Fruit fly (Drosophila melanogaster) whole organism, prepupa: ENCODE results near the gene CG3566.
A peak's percentile ranks its signal among the peaks of the same experiment; 100 is the strongest.

Experiments
- Blimp-1 ChIP-seq: fragments of 200-800 bp; sonication (Bioruptor generic); optimal IDR thresholded peaks from 3 replicates; lab custom pipeline; 2017; ENCODE audit warnings: missing biosample characterization, missing genetic modification characterization, mild to moderate bottlenecking, moderate library complexity, missing genetic modification reagents
- CG10669 ChIP-seq: fragments of 200-800 bp; sonication (Bioruptor generic); optimal IDR thresholded peaks from 3 replicates; lab custom pipeline; 2018; ENCODE audit warnings: missing biosample characterization, mild to moderate bottlenecking, missing genetic modification characterization, moderate library complexity
- CG11762 ChIP-seq: fragments of 200-800 bp; sonication (Bioruptor generic); optimal IDR thresholded peaks from 3 replicates; lab custom pipeline; 2016; ENCODE audit warnings: missing biosample characterization, missing genetic modification characterization; ENCODE audit not compliant: insufficient read depth
- CG11902 ChIP-seq: fragments of 200-800 bp; sonication (Bioruptor generic); optimal IDR thresholded peaks from 3 replicates; lab custom pipeline; 2016; ENCODE audit warnings: missing biosample characterization, missing genetic modification characterization
- CG15336 ChIP-seq: fragments of 200-800 bp; sonication (Bioruptor generic); IDR thresholded peaks from 2 replicates; pipeline ENCODE4 v1.3.6; 2022; ENCODE audit warnings: missing biosample characterization, missing genetic modification characterization
- CG1621 ChIP-seq: fragments of 200-800 bp; sonication (Bioruptor generic); optimal IDR thresholded peaks from 3 replicates; lab custom pipeline; 2018; ENCODE audit warnings: missing biosample characterization, mild to moderate bottlenecking, missing genetic modification characterization
- CG3032 ChIP-seq: fragments of 200-800 bp; optimal IDR thresholded peaks from 2 replicates; lab custom pipeline; 2019; ENCODE audit warnings: missing biosample characterization, mild to moderate bottlenecking, missing genetic modification characterization, moderate library complexity
- CG31627 ChIP-seq: fragments of 200-800 bp; sonication (Bioruptor generic); optimal IDR thresholded peaks from 3 replicates; lab custom pipeline; 2016; ENCODE audit warnings: missing biosample characterization, missing genetic modification characterization
- CG32006 ChIP-seq: fragments of 200-800 bp; sonication (Bioruptor generic); optimal IDR thresholded peaks from 3 replicates; lab custom pipeline; 2017; ENCODE audit warnings: missing biosample characterization, mild to moderate bottlenecking, missing genetic modification characterization
- CG34406 ChIP-seq: fragments of 200-800 bp; sonication (Bioruptor generic); optimal IDR thresholded peaks from 3 replicates; lab custom pipeline; 2016; ENCODE audit warnings: missing biosample characterization, missing genetic modification characterization
- CG3919 ChIP-seq: fragments of 200-800 bp; sonication (Bioruptor generic); optimal IDR thresholded peaks from 3 replicates; lab custom pipeline; 2016; ENCODE audit warnings: missing biosample characterization, missing genetic modification characterization
- CG4318 ChIP-seq: fragments of 200-800 bp; sonication (Bioruptor generic); optimal IDR thresholded peaks from 3 replicates; lab custom pipeline; 2017; ENCODE audit warnings: missing biosample characterization, mild to moderate bottlenecking, missing genetic modification characterization
- CG6163 ChIP-seq: fragments of 200-800 bp; sonication (Bioruptor generic); IDR thresholded peaks from 3 replicates; pipeline ENCODE4 v1.3.6; 2022; ENCODE audit warnings: missing biosample characterization, missing genetic modification characterization
- CG6854 ChIP-seq: fragments of 200-800 bp; sonication (Bioruptor generic); optimal IDR thresholded peaks from 2 replicates; lab custom pipeline; 2017; ENCODE audit warnings: missing biosample characterization, mild to moderate bottlenecking, missing genetic modification characterization
- CG8119 ChIP-seq: fragments of 200-800 bp; sonication (Bioruptor generic); IDR thresholded peaks from 3 replicates; pipeline ENCODE4 v1.3.6; 2022; ENCODE audit warnings: missing biosample characterization, missing genetic modification characterization
- CG8319 ChIP-seq: fragments of 200-800 bp; sonication (Bioruptor generic); optimal IDR thresholded peaks from 3 replicates; lab custom pipeline; 2016; ENCODE audit warnings: missing biosample characterization, missing genetic modification characterization
- CG8632 ChIP-seq: fragments of 200-800 bp; sonication (Bioruptor generic); optimal IDR thresholded peaks from 3 replicates; lab custom pipeline; 2016; ENCODE audit warnings: missing biosample characterization, missing genetic modification characterization
- Eip75B ChIP-seq: fragments of 200-800 bp; sonication (Bioruptor generic); optimal IDR thresholded peaks from 3 replicates; lab custom pipeline; 2016; ENCODE audit warnings: missing biosample characterization, missing genetic modification characterization
- Eip78C ChIP-seq: fragments of 200-800 bp; sonication (Bioruptor generic); peaks from one replicate; lab custom pipeline; 2016; ENCODE audit warnings: missing biosample characterization, missing genetic modification characterization
- Eip93F ChIP-seq: fragments of 200-800 bp; sonication (Bioruptor generic); optimal IDR thresholded peaks from 2 replicates; lab custom pipeline; 2016; ENCODE audit warnings: missing biosample characterization, mild to moderate bottlenecking, missing genetic modification characterization
- Ets21C ChIP-seq: fragments of 200-800 bp; sonication (Bioruptor generic); optimal IDR thresholded peaks from 3 replicates; lab custom pipeline; 2016; ENCODE audit warnings: missing biosample characterization, missing genetic modification characterization
- Gug ChIP-seq: fragments of 200-800 bp; sonication (Bioruptor generic); IDR thresholded peaks from 2 replicates; pipeline ENCODE4 v1.3.6; 2022; ENCODE audit warnings: missing biosample characterization, missing genetic modification characterization
- Hr38 ChIP-seq: sonication (Bioruptor generic); optimal IDR thresholded peaks from 2 replicates; lab custom pipeline; 2016; ENCODE audit warnings: missing biosample characterization, missing genetic modification characterization
- Hr39 ChIP-seq: fragments of 200-800 bp; sonication (Bioruptor generic); optimal IDR thresholded peaks from 2 replicates; lab custom pipeline; 2016; ENCODE audit warnings: missing biosample characterization, missing genetic modification characterization
- Lpt ChIP-seq: fragments of 200-800 bp; sonication (Bioruptor generic); optimal IDR thresholded peaks from 3 replicates; lab custom pipeline; 2016; ENCODE audit warnings: missing biosample characterization, missing genetic modification characterization
- Met ChIP-seq: fragments of 200-800 bp; sonication (Bioruptor generic); optimal IDR thresholded peaks from 3 replicates; lab custom pipeline; 2016; ENCODE audit warnings: missing biosample characterization, missing genetic modification characterization
- OdsH ChIP-seq: fragments of 200-800 bp; sonication (Bioruptor generic); optimal IDR thresholded peaks from 3 replicates; lab custom pipeline; 2016; ENCODE audit warnings: missing biosample characterization, missing genetic modification characterization
- Smox ChIP-seq: fragments of 200-800 bp; sonication (Bioruptor generic); optimal IDR thresholded peaks from 3 replicates; lab custom pipeline; 2016; ENCODE audit warnings: missing biosample characterization, missing genetic modification characterization
- Sox14 ChIP-seq: fragments of 200-800 bp; sonication (Bioruptor generic); optimal IDR thresholded peaks from 3 replicates; lab custom pipeline; 2016; ENCODE audit warnings: missing biosample characterization, missing genetic modification characterization
- achi ChIP-seq: fragments of 200-800 bp; sonication (Bioruptor generic); optimal IDR thresholded peaks from 3 replicates; lab custom pipeline; 2016; ENCODE audit warnings: missing biosample characterization, missing genetic modification characterization
- cyc ChIP-seq: fragments of 200-800 bp; sonication (Bioruptor generic); optimal IDR thresholded peaks from 3 replicates; lab custom pipeline; 2016; ENCODE audit warnings: missing biosample characterization, missing genetic modification characterization
- dac ChIP-seq: fragments of 200-800 bp; sonication (Bioruptor generic); optimal IDR thresholded peaks from 2 replicates; lab custom pipeline; 2017; ENCODE audit warnings: missing biosample characterization, mild to moderate bottlenecking, missing genetic modification characterization
- dsx ChIP-seq: fragments of 200-800 bp; optimal IDR thresholded peaks from 3 replicates; lab custom pipeline; 2019; ENCODE audit warnings: missing biosample characterization, mild to moderate bottlenecking, missing genetic modification characterization, moderate library complexity; ENCODE audit not compliant: poor library complexity, severe bottlenecking
- esn ChIP-seq: fragments of 200-800 bp; sonication (Bioruptor generic); optimal IDR thresholded peaks from 2 replicates; lab custom pipeline; 2016; ENCODE audit warnings: missing biosample characterization, mild to moderate bottlenecking, missing genetic modification characterization, moderate library complexity
- fd59A ChIP-seq: fragments of 200-800 bp; sonication (Bioruptor generic); optimal IDR thresholded peaks from 2 replicates; lab custom pipeline; 2017; ENCODE audit warnings: missing biosample characterization, mild to moderate bottlenecking, missing genetic modification characterization, missing genetic modification reagents
- fd85E ChIP-seq: fragments of 200-800 bp; sonication (Bioruptor generic); optimal IDR thresholded peaks from 3 replicates; lab custom pipeline; 2016; ENCODE audit warnings: missing biosample characterization, missing genetic modification characterization
- fkh ChIP-seq: fragments of 200-800 bp; sonication (Bioruptor generic); optimal IDR thresholded peaks from 3 replicates; lab custom pipeline; 2017; ENCODE audit warnings: missing biosample characterization, mild to moderate bottlenecking, missing genetic modification characterization, moderate library complexity
- lz ChIP-seq: fragments of 200-800 bp; sonication (Bioruptor generic); optimal IDR thresholded peaks from 3 replicates; lab custom pipeline; 2016; ENCODE audit warnings: missing biosample characterization, missing genetic modification characterization
- spab ChIP-seq: fragments of 200-800 bp; sonication (Bioruptor generic); optimal IDR thresholded peaks from 2 replicates; lab custom pipeline; 2017; ENCODE audit warnings: missing biosample characterization, mild to moderate bottlenecking, missing genetic modification characterization, missing genetic modification reagents
- ss ChIP-seq, 2 experiments: fragments of 200-800 bp; sonication (Bioruptor generic); optimal IDR thresholded peaks; 2 replicates in 1 of 2; 3 replicates in 1 of 2; lab custom pipeline; 2017 to 2018; ENCODE audit warnings: mild to moderate bottlenecking in 2 of 2, missing biosample characterization in 2 of 2, missing genetic modification characterization in 2 of 2, moderate library complexity in 1 of 2

CG3566 gene

DNA sequence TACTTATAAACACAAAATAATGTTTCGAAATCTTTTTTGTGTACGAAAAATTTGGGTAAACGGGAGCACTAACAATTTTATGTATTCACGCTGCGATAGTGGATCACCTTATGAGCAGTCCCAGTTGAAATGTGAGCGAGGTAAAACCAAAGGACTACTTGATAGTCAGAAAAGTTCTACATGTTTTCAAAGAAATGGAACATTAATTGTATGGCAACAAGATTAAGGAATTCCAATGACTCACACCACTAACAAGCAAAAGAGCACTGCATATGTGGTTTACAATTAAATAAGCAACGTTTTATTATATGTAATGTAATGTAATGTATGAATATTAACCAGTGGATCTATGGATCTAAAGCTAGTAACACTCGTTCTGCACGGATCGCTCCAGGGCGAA lies 17.7 kb upstream of the CG3566 start, which contains the start of gene CG15892:
Gene CG15892, minus strand, starts transcription at position 101 of the 400 bp plus-strand sequence.
- TF ChIP-seq Eip75B (GFP tag; lab: Kevin White, UChicago) (no peak), CG3032 (tag; lab: Kevin White, UChicago) (no peak), CG8319 (GFP tag; lab: Kevin White, UChicago) (no peak), CG11762 (GFP tag; lab: Kevin White, UChicago) (no peak), Hr39 (no peak), Blimp-1 (GFP tag; lab: Kevin White, UChicago) (no peak), OdsH (GFP tag; lab: Kevin White, UChicago) (no peak), Hr38 (GFP tag; lab: Kevin White, UChicago) (no peak), CG8632 (no peak), CG3919 (GFP tag; lab: Kevin White, UChicago) (no peak), CG32006 (GFP tag; lab: Kevin White, UChicago) (no peak), CG31627 (no peak), Smox (no peak), CG4318 (GFP tag; lab: Kevin White, UChicago) (no peak), Met (no peak), Sox14 (GFP tag; lab: Kevin White, UChicago) (no peak), dac (GFP tag; lab: Kevin White, UChicago) (no peak), fd59A (no peak), CG8119 (GFP tag; lab: Robert Waterston, UW) (no peak)

DNA sequence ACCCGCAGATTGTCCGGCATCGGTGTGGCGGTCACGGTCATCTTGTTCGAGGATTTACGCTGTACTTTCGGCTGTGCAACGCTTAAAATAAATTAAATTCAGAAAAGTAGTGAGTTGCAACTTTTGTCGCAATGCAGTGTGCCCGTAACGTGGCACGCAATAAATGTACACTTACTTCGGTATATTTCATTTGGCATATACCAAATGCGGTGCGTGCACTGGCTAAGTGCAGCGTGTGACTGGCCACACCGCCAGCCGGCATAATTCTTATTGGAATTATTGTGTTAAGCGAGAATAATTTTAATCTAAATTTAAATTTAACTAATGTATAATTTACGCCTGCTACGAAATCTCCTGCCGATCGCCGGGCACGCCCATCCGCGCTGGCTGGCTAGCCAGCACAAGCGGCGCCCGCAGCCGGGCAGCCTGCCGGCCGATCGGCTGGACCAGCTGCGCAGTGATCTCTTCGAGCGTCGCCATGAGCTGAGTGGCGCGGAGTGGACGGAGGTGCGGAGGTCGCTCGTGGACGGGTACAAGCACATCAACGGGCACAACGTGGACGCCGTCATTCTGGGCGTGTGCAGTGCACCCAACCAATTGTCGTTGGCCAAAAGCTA lies 14.7 kb upstream of the CG3566 start, which contains the start of the genes Rpt4 and mldr:
Gene Rpt4, minus strand, starts transcription at position 163 of the 617 bp plus-strand sequence.
Gene mldr, plus strand, starts transcription at position 221 of the 617 bp plus-strand sequence.
- no peak for TF ChIP-seq dac (GFP tag; lab: Kevin White, UChicago)
- peak; percentile 56 for TF ChIP-seq dsx
- TF ChIP-seq Sox14 (GFP tag; lab: Kevin White, UChicago), result peak; percentile 5

DNA sequence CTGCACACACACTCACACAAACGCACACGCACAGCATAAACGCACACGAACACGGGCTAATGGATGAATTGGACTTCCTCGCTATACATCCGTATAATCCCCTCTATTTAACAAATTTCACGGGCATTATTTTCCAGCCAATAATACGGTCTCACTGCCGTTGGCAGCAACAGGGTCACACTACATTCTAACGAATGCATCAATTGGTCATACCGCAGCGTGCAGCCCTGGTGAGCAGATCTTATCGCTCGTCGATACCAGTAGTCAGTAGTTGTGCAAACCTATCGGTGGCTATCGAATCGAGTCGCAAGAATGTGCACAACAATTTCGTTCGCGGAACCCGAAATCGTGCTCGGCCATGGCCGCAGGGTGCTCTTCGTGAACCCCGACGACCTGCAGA lies 11.3 kb upstream of the CG3566 start, which contains the start of the genes Top3beta and wuho:
Gene Top3beta, minus strand, starts transcription at position 149 of the 400 bp plus-strand sequence.
Gene wuho, plus strand, starts transcription at position 259 of the 400 bp plus-strand sequence.
- TF ChIP-seq dsx, result peak; percentile 49
- no peak for TF ChIP-seq CG6854 (GFP tag; lab: Kevin White, UChicago)
- TF ChIP-seq Gug (GFP tag; lab: Robert Waterston, UW), result no peak
- no peak; the same call in 1 of the 2 replicates for TF ChIP-seq CG15336 (GFP tag; lab: Robert Waterston, UW)
- no peak for TF ChIP-seq CG32006 (GFP tag; lab: Kevin White, UChicago)
- no peak for TF ChIP-seq fd85E (GFP tag; lab: Kevin White, UChicago)
- peak; percentile 24 for TF ChIP-seq Sox14 (GFP tag; lab: Kevin White, UChicago)
- TF ChIP-seq CG1621 (tag; lab: Kevin White, UChicago), result peak; percentile 98
- TF ChIP-seq Blimp-1 (GFP tag; lab: Kevin White, UChicago), result no peak
- no peak for TF ChIP-seq Eip75B (GFP tag; lab: Kevin White, UChicago)
- TF ChIP-seq Eip78C (GFP tag; lab: Kevin White, UChicago), result peak; percentile 7
- TF ChIP-seq ss (GFP tag; optimal IDR thresholded peaks at IDR 0.05; lab: Kevin White, UChicago), result no peak
- TF ChIP-seq CG4318 (GFP tag; lab: Kevin White, UChicago), result no peak
- no peak for TF ChIP-seq OdsH (GFP tag; lab: Kevin White, UChicago)
- TF ChIP-seq CG34406 (GFP tag; lab: Kevin White, UChicago), result no peak
- no peak for TF ChIP-seq CG3919 (GFP tag; lab: Kevin White, UChicago)
- no peak for TF ChIP-seq fkh (GFP tag; lab: Kevin White, UChicago)
- no peak for TF ChIP-seq Lpt (GFP tag; lab: Kevin White, UChicago)
- TF ChIP-seq CG11902 (GFP tag; lab: Kevin White, UChicago), result no peak
- TF ChIP-seq CG10669 (GFP tag; lab: Kevin White, UChicago), result no peak
- TF ChIP-seq CG8119 (GFP tag; lab: Robert Waterston, UW), result no peak
- TF ChIP-seq Smox, result no peak
- TF ChIP-seq CG6163 (GFP tag; lab: Robert Waterston, UW), result 0 out of 3 replicates have a peak, but pooled peaks have one; percentile 29
- no peak for TF ChIP-seq Ets21C (GFP tag; lab: Kevin White, UChicago)
- peak; percentile 48 for TF ChIP-seq esn
- TF ChIP-seq CG31627, result peak; percentile 7
- peak; percentile 28 for TF ChIP-seq cyc
- TF ChIP-seq CG8319 (GFP tag; lab: Kevin White, UChicago), result no peak
- TF ChIP-seq achi (GFP tag; lab: Kevin White, UChicago), result no peak
- TF ChIP-seq lz (GFP tag; lab: Kevin White, UChicago), result peak; percentile 32
- no peak for TF ChIP-seq fd59A
- no peak for TF ChIP-seq spab
- TF ChIP-seq CG8632, result no peak
- TF ChIP-seq Eip93F (GFP tag; lab: Kevin White, UChicago), result no peak
- TF ChIP-seq Met, result no peak
